Fruit fly (Drosophila melanogaster): ENCODE data around the gene Rrp40.

Gene Rrp40

dm6 chr2L:1732189-1732588 lies 3.7 kb downstream of the Rrp40 start, which contains the start of the genes CG17652 and CG17646 (continued):
- TF ChIP-seq chinmo (GFP tag; IDR thresholded peaks at IDR 0.05; ENCODE audit: partially characterized antibody) (0 out of 4 replicates have a peak, but pooled peaks have one; percentile 25), tll (GFP tag; optimal IDR thresholded peaks at IDR 0.05) (no peak), E2f2 (GFP tag; IDR thresholded peaks at IDR 0.05) (peak; percentile 91), hb (GFP tag; IDR thresholded peaks at IDR 0.05; ENCODE audit: partially characterized antibody) (no peak), CG7987 (GFP tag; optimal IDR thresholded peaks at IDR 0.05) (no peak), Gug (GFP tag; IDR thresholded peaks at IDR 0.05) (no peak), Fer1 (GFP tag; optimal IDR thresholded peaks at IDR 0.05) (peak; percentile 31), gsb-n (tag; optimal IDR thresholded peaks at IDR 0.05) (peak; percentile 14), CG1832 (GFP tag; optimal IDR thresholded peaks at IDR 0.05) (no peak), pzg (GFP tag; optimal IDR thresholded peaks at IDR 0.05) (peak; percentile 65), Med (GFP tag) (peak; percentile 74), CG18599 (GFP tag; optimal IDR thresholded peaks at IDR 0.05) (peak; percentile 7), MBD-R2 (GFP tag; IDR thresholded peaks at IDR 0.05) (peak; percentile 71), Ets97D (GFP tag; optimal IDR thresholded peaks at IDR 0.05) (peak; percentile 64), Gsc (GFP tag; IDR thresholded peaks at IDR 0.05) (no peak), dmrt99B (tag; optimal IDR thresholded peaks at IDR 0.05) (no peak), MTF-1 (GFP tag; optimal IDR thresholded peaks at IDR 0.05; ENCODE audit: borderline replicate concordance) (peak; percentile 3), CG4707 (GFP tag; optimal IDR thresholded peaks at IDR 0.05) (no peak), jigr1 (GFP tag; IDR thresholded peaks at IDR 0.05) (no peak), MESR4 (GFP tag; optimal IDR thresholded peaks at IDR 0.05) (peak; percentile 61), CkIIα-i1 (GFP tag; IDR thresholded peaks at IDR 0.05) (no peak), cwo (GFP tag; optimal IDR thresholded peaks at IDR 0.05) (no peak), D (optimal IDR thresholded peaks at IDR 0.05) (no peak), D (GFP tag; optimal IDR thresholded peaks at IDR 0.05) (no peak), CG18476 (GFP tag; optimal IDR thresholded peaks at IDR 0.05) (no peak), CG34224 (GFP tag; IDR thresholded peaks at IDR 0.05; ENCODE audit: partially characterized antibody) (peak; percentile 13; the same call in 1 of the 3 replicates), CG17186 (GFP tag; optimal IDR thresholded peaks at IDR 0.05) (peak; percentile 97), CG12659 (GFP tag; optimal IDR thresholded peaks at IDR 0.05) (peak; percentile 6), ci (GFP tag; IDR thresholded peaks at IDR 0.05) (peak; percentile 69), Eip74EF (GFP tag; optimal IDR thresholded peaks at IDR 0.05) (peak in 1 of 2 experiments; percentile 64), CG7963 (GFP tag; IDR thresholded peaks at IDR 0.05; ENCODE audit: partially characterized antibody) (no peak), crp (GFP tag; optimal IDR thresholded peaks at IDR 0.05) (peak in 1 of 2 experiments; percentile 83), GATAe (GFP tag; conservative IDR thresholded peaks at IDR 0.05) (no peak), bsh (GFP tag; optimal IDR thresholded peaks at IDR 0.05) (peak in 1 of 2 experiments; percentile 2), Pdp1 (GFP tag; optimal IDR thresholded peaks at IDR 0.05) (peak in 1 of 2 experiments; percentile 2), kah (GFP tag; optimal IDR thresholded peaks at IDR 0.05) (peak; percentile 40), yki (optimal IDR thresholded peaks at IDR 0.05) (no peak), scrt (GFP tag; optimal IDR thresholded peaks at IDR 0.05) (peak; percentile 77), CG6813 (GFP tag; optimal IDR thresholded peaks at IDR 0.05) (peak; percentile 3), CG43689 (GFP tag; IDR thresholded peaks at IDR 0.05) (no peak), CG32767 (GFP tag; IDR thresholded peaks at IDR 0.05) (no peak), lov (optimal IDR thresholded peaks at IDR 0.05) (no peak), lov (GFP tag; IDR thresholded peaks at IDR 0.05) (0 out of 3 replicates have a peak, but pooled peaks have one; percentile 52), CG2712 (tag; optimal IDR thresholded peaks at IDR 0.05) (peak; percentile 13), sna (GFP tag; IDR thresholded peaks at IDR 0.05; ENCODE audit: partially characterized antibody) (0 out of 2 replicates have a peak, but pooled peaks have one; percentile 25), fd64A (GFP tag; optimal IDR thresholded peaks at IDR 0.05) (no peak), stwl (tag; optimal IDR thresholded peaks at IDR 0.05) (peak; percentile 33), CG2199 (GFP tag; IDR thresholded peaks at IDR 0.05) (no peak), CG12104 (GFP tag; optimal IDR thresholded peaks at IDR 0.05) (no peak)

All from whole organism, embryonic.